Fruit fly (Drosophila melanogaster) whole organism, prepupa: ENCODE data around the gene CG42681.
A peak's percentile ranks its signal among the peaks of the same experiment; 100 is the strongest.

Experiments used
- CG34406 ChIP-seq: fragments of 200-800 bp; sonication (Bioruptor generic); optimal IDR thresholded peaks from 3 replicates; lab custom pipeline; 2016; ENCODE audit warnings: missing biosample characterization, missing genetic modification characterization
- CG6792 ChIP-seq: fragments of 200-800 bp; sonication (Bioruptor generic); optimal IDR thresholded peaks from 3 replicates; lab custom pipeline; 2016; ENCODE audit warnings: missing biosample characterization, missing genetic modification characterization
- Eip78C ChIP-seq: fragments of 200-800 bp; sonication (Bioruptor generic); peaks from one replicate; lab custom pipeline; 2016; ENCODE audit warnings: missing biosample characterization, missing genetic modification characterization
- fkh ChIP-seq: fragments of 200-800 bp; sonication (Bioruptor generic); optimal IDR thresholded peaks from 3 replicates; lab custom pipeline; 2017; ENCODE audit warnings: missing biosample characterization, mild to moderate bottlenecking, missing genetic modification characterization, moderate library complexity
- svp ChIP-seq: fragments of 200-800 bp; sonication (Bioruptor generic); peaks from one replicate; lab custom pipeline; 2016; ENCODE audit warnings: missing biosample characterization, missing genetic modification characterization

Gene CG42681

dm6 chr2L:14774713-14775112, 30.5 kb downstream of the CG42681 start, which contains the start of gene CG4650:
Gene CG4650, minus strand, starts transcription at chr2L:14774981.
- peak; percentile 36 for TF ChIP-seq Eip78C
- peak; percentile 92 for TF ChIP-seq svp (GFP tag; lab: Kevin White, UChicago)
- TF ChIP-seq CG34406: no peak

dm6 chr2L:14784498-14784897, 40.3 kb downstream of the CG42681 start, which contains the start of gene CG18636:
Gene CG18636, minus strand, starts transcription at chr2L:14784598.
- TF ChIP-seq fkh (GFP tag; lab: Kevin White, UChicago): no peak
- TF ChIP-seq Eip78C: peak; percentile 45
- no peak for TF ChIP-seq CG6792
